Worm (Caenorhabditis elegans) whole organism, dauer: ENCODE results near the gene Y53F4B.18.

Experiments
- unc-62 ChIP-seq: sonication (generic microtip); optimal IDR thresholded peaks from 2 replicates; lab custom pipeline; 2017; ENCODE audit warnings: missing biosample characterization, missing genetic modification reagents, missing genetic modification characterization

Y53F4B.18 gene

ce11 chrII:15026389-15026788 lies 45.1 kb downstream of the Y53F4B.18 start:
- no peak for TF ChIP-seq unc-62 (GFP tag; lab: Kevin White, UChicago)

ce11 chrII:15025599-15026164 lies 45.8 kb downstream of the Y53F4B.18 start, which contains the start of gene cmtr-1:
Gene cmtr-1, plus strand, starts transcription at chrII:15026114.
- TF ChIP-seq unc-62 (GFP tag; lab: Kevin White, UChicago), result no peak

DNA sequence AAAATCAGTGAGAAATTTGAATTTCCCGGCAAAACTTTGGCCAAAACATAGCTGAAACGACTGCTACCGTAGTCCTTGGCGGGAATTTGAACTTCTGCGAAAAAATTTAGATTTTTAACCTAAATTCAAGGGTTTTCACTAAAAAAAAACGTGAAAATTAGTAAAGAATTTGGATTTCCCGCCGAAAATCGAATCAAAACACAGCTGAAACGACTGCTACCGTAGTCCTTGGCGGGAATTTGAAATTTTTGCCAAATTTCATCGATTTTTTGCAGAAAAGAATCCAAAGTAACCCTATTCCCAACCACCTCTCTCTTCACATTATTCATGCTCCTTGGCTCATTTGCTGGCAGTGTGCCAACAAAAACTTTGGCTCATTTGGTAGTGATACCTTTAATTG lies 46.4 kb downstream of the Y53F4B.18 start:
- TF ChIP-seq unc-62 (GFP tag; lab: Kevin White, UChicago), result no peak

DNA sequence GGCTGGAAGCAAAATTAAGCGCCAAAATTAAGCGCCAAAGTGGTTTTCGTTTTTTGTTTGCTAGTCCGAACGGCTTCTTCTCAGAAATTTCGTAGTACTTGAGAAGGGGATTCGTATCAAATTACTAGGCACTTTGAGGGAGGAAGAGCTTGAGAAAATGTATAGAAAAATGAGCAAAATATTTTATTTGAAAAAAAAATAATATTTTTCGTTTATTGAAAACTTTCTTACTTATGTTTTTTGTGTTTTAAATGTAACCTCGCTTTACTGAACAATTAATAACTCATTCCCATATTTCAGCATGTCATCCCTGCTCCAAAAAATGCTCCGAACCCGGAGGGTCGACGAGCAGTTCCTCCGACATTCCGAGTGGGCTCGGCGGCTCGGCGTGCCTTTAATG lies 52.5 kb downstream of the Y53F4B.18 start, which contains the start of gene Y53F4B.12:
Gene Y53F4B.12, plus strand, starts transcription at position 301 of the 400 bp plus-strand sequence.
- no peak for TF ChIP-seq unc-62 (GFP tag; lab: Kevin White, UChicago)

- no peak for TF ChIP-seq unc-62 (GFP tag; lab: Kevin White, UChicago)
Observed at ce11 chrII:15015669-15016068, 55.8 kb downstream of the Y53F4B.18 start.

DNA sequence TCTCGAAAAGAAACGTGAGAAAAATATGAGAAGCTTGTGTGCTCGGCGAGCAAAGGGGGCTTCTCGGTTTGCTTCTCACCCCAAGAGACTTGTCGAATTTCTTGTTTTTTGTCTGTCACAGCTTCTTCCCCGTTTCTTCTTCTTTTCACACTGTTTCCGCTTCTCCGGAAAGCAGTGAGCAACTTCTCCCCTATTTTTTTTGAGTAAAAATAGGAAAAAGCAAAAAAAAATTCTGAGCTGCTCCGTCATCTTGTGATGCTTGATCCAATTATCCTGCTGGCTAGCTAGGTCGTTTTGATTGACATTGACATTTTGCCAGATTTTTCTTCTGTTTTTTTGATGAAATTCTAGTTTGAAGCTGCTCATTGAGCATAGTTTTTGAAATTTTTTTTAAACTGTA lies 57.1 kb downstream of the Y53F4B.18 start, which contains the start of gene Y53F4B.51:
Gene Y53F4B.51, minus strand, starts transcription at position 63 of the 400 bp plus-strand sequence.
- TF ChIP-seq unc-62 (GFP tag; lab: Kevin White, UChicago), result no peak
